Fruit fly (Drosophila melanogaster) S2 (cell line): Measurements from ENCODE around the gene CG43338.

Experiments used
- CG8478 ChIP-seq: fragments of >200 bp; optimal IDR thresholded peaks from 2 replicates; lab custom pipeline; 2018
- CTCF ChIP-seq, 2 experiments: fragments of >200 bp; optimal IDR thresholded peaks; 2 replicates each; lab custom pipeline; 2018

The CG43338 gene

DNA sequence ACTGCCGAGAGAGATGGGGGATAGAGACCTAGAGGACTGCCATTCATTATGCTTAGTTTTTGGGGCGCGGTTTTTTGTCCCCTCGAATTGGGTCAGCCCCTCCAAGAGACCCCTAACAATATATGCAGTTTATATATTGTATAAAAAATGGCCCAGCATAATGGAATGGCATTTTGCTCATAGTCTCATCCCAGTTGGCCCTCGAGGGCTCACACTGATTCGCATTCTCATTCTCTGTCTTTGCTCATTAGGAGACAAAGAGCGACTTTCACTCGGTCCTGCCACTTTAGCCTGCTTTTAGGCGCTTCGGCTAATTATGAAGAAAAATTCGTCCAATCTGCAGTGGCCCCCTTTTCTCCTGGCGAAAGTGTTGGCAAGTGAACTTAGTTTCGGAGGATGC, 47.6 kb downstream of the CG43338 start:
- TF ChIP-seq CG8478 (lab: Kevin White, UChicago) = no peak
- no peak for TF ChIP-seq CTCF (optimal IDR thresholded peaks at IDR 0.05; lab: Kevin White, UChicago)

DNA sequence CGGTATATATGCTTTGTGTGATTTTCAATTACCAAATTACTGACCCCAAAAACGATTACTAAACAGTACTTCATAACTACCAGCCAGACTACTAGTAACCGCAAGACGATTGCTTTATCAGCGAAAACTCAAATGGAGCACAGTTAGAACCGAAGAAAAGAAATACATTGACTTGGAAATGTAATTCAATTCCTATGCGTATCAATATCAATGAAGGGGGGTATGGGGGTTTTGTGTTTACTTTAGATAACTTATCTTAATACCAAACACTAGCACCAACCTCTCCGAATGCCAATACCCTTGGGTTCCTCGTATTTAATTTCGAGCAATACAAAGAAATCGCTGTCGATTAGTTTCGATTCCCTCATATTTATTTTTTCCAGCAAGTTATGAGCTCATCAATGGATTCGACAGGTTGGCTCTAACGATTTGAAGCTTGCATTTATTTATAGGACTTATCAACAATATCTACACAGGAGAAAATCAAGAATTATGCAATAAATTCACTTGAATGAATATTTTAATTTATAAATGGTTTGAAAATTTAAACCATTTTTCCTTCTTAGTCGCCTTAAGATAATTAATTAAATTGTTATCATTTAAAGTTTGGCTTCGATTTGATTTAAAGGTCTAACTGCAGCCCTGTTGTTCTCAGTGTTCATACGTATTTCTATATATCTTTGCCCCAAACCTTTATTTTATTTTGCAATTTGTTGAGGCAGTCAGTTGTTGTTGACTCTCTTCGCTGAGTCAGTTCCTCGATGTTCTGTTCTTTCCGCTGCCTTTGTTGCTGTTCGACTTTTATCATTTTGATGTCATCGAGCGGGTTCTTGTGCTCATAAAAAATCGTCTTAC, 49.5 kb downstream of the CG43338 start:
- TF ChIP-seq CG8478 (lab: Kevin White, UChicago) (no peak), CTCF (optimal IDR thresholded peaks at IDR 0.05; lab: Kevin White, UChicago) (no peak)

DNA sequence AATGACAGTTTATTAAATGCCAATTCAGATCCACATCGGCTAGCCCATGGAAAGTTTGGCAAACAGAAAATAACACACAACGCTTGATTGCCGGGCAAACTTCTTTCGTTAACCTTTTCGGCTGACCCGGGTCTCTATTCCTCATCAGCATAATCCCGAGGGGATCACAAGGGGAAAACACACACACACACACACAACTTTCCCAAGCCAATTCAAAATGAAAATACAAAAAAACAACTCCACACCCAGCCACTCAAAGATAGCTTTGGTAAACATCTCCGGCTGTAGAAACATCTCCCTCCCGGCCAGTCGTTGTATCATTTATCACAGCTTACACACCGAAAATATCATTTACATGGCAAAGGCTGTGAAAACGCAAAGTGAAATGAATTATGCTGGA, 50.9 kb downstream of the CG43338 start:
- TF ChIP-seq CG8478 (lab: Kevin White, UChicago) (no peak), CTCF (optimal IDR thresholded peaks at IDR 0.05; lab: Kevin White, UChicago) (no peak)

DNA sequence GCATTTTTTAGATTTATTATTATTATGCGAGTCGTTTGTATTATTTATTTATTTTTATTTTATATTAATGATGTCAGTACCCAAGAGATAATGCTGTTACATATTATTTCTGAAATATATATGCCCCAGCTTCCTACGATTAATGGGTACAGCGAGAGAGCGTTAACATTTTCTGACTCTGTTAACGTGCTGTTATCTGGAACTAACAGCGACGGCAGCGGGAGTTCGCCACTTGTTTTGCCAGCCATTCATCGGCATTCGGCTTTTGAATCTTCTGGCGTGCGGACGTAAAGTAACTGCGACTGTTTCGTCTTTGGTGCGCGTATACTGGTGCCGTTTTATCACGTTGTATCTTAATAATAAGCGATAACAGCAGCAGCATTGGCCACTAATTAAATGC, 54.0 kb downstream of the CG43338 start, which contains the start of gene MESR3:
Gene MESR3, plus strand, starts transcription at position 254 of the 400 bp plus-strand sequence.
- TF ChIP-seq CG8478 (lab: Kevin White, UChicago) = no peak
- TF ChIP-seq CTCF (optimal IDR thresholded peaks at IDR 0.05; lab: Kevin White, UChicago) = no peak
